Worm (Caenorhabditis elegans): ENCODE results near the gene alkb-7.

The alkb-7 gene

DNA sequence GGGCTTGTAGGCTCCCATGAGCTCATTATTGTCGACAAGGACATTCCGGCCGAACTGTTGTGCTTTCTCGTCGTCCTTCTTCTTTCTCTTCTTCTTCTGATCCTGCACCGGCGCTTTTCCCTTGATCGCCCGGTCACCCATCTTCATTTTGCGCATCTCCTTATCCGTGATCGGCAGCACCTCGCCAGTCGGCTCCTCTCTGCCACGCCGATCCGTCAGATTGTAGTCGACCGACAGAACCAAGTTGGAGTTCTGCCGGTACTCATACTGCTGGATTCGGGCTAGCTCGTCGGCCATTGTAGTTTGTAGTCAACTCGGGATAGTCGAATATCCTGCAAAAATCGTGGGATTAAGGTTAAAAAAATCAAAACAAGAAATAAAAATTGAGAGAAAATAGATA, 51.4 kb downstream of the alkb-7 start, which contains the start of gene snrp-200:
TSS of gene snrp-200 (minus strand) at position 332 of the 400 bp plus-strand sequence.
- TF ChIP-seq ces-1 (GFP tag; optimal IDR thresholded peaks at IDR 0.05), result no peak
- no peak for TF ChIP-seq lsy-2 (tag; optimal IDR thresholded peaks at IDR 0.05)
- TF ChIP-seq ham-2 (GFP tag; optimal IDR thresholded peaks at IDR 0.05), result no peak
- no peak for TF ChIP-seq lin-32 (GFP tag; optimal IDR thresholded peaks at IDR 0.05)
- TF ChIP-seq mep-1 (tag; optimal IDR thresholded peaks at IDR 0.05), result no peak
- no peak for TF ChIP-seq bed-3 (GFP tag; optimal IDR thresholded peaks at IDR 0.05)
- TF ChIP-seq unc-39 (tag; optimal IDR thresholded peaks at IDR 0.05), result no peak
- no peak for TF ChIP-seq nhr-76 (tag; optimal IDR thresholded peaks at IDR 0.05)
- TF ChIP-seq sptf-1 (tag; optimal IDR thresholded peaks at IDR 0.05), result no peak
- no peak for TF ChIP-seq snpc-4 (tag; optimal IDR thresholded peaks at IDR 0.05)
- TF ChIP-seq tbx-8 (GFP tag; optimal IDR thresholded peaks at IDR 0.05), result no peak
- TF ChIP-seq unc-120 (tag; optimal IDR thresholded peaks at IDR 0.05; ENCODE audit: poor library complexity, severe bottlenecking), result no peak
- no peak for TF ChIP-seq elt-3 (tag; optimal IDR thresholded peaks at IDR 0.05)
- no peak for TF ChIP-seq zip-8 (tag; optimal IDR thresholded peaks at IDR 0.05)
